Fruit fly (Drosophila melanogaster) Kc167 (cell line): ENCODE results near the gene Mrp5.

Experiments used
- insv ChIP-seq: fragments of >200 bp; optimal IDR thresholded peaks from 3 replicates; lab custom pipeline; 2018; ENCODE audit warnings: missing external identifiers
- psq ChIP-seq: fragments of >200 bp; optimal IDR thresholded peaks from 2 replicates; lab custom pipeline; 2017; ENCODE audit warnings: missing external identifiers
- ttk ChIP-seq: sonication (Bioruptor generic); optimal IDR thresholded peaks from 2 replicates; lab custom pipeline; 2017; ENCODE audit warnings: missing external identifiers

DNA sequence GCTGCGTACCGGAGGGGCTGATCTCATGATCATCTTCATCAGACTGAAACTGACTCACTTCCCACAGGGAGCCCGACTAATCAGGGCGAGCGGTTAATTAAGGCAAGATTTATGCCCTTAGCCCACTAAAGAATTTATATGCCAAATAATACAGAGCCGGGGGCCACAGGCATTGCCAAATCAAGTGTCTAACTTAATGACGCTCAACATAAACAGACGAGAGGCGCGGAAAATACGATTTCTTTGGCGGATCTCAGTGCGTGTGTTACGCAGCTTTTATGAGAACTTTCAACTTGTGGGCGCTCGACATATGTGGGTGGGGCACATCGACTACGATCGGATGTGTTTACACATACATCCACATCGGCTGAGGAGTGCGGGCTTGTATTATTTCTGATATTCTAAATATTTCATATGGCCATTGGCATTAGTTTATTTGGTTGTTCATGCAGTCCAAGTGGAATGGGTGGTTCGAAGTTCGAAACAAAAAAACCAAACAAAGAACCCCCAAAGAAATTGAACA is 48.6 kb downstream of the Mrp5 start:
- no peak for TF ChIP-seq insv (lab: Kevin White, UChicago)
- TF ChIP-seq psq (lab: Kevin White, UChicago) = no peak
- TF ChIP-seq ttk (lab: Kevin White, UChicago) = no peak
